Worm (Caenorhabditis elegans): ENCODE results near the gene acs-6.

Gene acs-6

ce11 chrII:7060791-7061190 is 1.0 kb upstream of the acs-6 start:
- TF ChIP-seq klf-2 (GFP tag; conservative IDR thresholded peaks at IDR 0.05): no peak
- no peak for TF ChIP-seq cog-1 (tag; optimal IDR thresholded peaks at IDR 0.05)
- no peak for TF ChIP-seq flt-1 (GFP tag; IDR thresholded peaks at IDR 0.05)
- TF ChIP-seq tab-1 (GFP tag; IDR thresholded peaks at IDR 0.05): no peak
- TF ChIP-seq med-1 (GFP tag; optimal IDR thresholded peaks at IDR 0.05; ENCODE audit: insufficient read depth): no peak
- TF ChIP-seq ztf-23 (GFP tag; IDR thresholded peaks at IDR 0.05): no peak
- TF ChIP-seq ref-1 (GFP tag; conservative IDR thresholded peaks at IDR 0.05): no peak
- TF ChIP-seq T22C8.4 (GFP tag; IDR thresholded peaks at IDR 0.05): no peak
- TF ChIP-seq ztf-29 (GFP tag; IDR thresholded peaks at IDR 0.05): no peak

ce11 chrII:7065391-7065790 is 3.6 kb downstream of the acs-6 start, which contains the start of gene nos-2:
TSS of gene nos-2 (plus strand) at chrII:7065618.
- TF ChIP-seq klf-2 (GFP tag; conservative IDR thresholded peaks at IDR 0.05) (no peak), ztf-29 (GFP tag; IDR thresholded peaks at IDR 0.05) (no peak), T22C8.4 (GFP tag; IDR thresholded peaks at IDR 0.05) (no peak), cog-1 (tag; optimal IDR thresholded peaks at IDR 0.05) (no peak), ref-1 (GFP tag; conservative IDR thresholded peaks at IDR 0.05) (no peak), ztf-23 (GFP tag; IDR thresholded peaks at IDR 0.05) (no peak), med-1 (GFP tag; optimal IDR thresholded peaks at IDR 0.05; ENCODE audit: insufficient read depth) (no peak), tab-1 (GFP tag; IDR thresholded peaks at IDR 0.05) (no peak), flt-1 (GFP tag; IDR thresholded peaks at IDR 0.05) (no peak)

DNA sequence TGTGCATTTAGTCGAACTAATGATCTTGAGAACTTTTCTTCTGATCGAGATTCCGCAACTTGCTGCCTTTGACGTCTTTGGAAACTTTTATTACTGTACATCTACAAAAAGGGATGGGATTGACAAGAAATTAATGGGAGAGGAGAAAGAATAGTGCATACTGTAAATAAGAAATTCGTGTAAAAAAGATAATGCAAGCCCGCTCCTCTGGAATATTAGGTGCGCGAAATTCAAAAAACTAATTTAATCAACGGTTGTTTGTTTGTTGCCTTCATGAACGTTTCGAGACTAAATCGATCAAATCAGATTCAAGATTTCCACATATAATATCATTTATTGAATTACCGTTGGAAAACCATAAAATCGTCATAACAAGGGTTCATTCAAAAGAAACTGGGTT is 8.0 kb downstream of the acs-6 start, which contains the start of gene him-14:
Gene him-14 (minus strand): TSS at position 101 of the 400 bp plus-strand sequence.
- TF ChIP-seq ztf-23 (GFP tag; IDR thresholded peaks at IDR 0.05): no peak
- no peak for TF ChIP-seq med-1 (GFP tag; optimal IDR thresholded peaks at IDR 0.05; ENCODE audit: insufficient read depth)
- TF ChIP-seq flt-1 (GFP tag; IDR thresholded peaks at IDR 0.05): no peak
- no peak for TF ChIP-seq T22C8.4 (GFP tag; IDR thresholded peaks at IDR 0.05)
- TF ChIP-seq ref-1 (GFP tag; conservative IDR thresholded peaks at IDR 0.05): no peak
- no peak for TF ChIP-seq ztf-29 (GFP tag; IDR thresholded peaks at IDR 0.05)
- no peak for TF ChIP-seq tab-1 (GFP tag; IDR thresholded peaks at IDR 0.05)
- TF ChIP-seq klf-2 (GFP tag; conservative IDR thresholded peaks at IDR 0.05): no peak
- no peak for TF ChIP-seq cog-1 (tag; optimal IDR thresholded peaks at IDR 0.05)

DNA sequence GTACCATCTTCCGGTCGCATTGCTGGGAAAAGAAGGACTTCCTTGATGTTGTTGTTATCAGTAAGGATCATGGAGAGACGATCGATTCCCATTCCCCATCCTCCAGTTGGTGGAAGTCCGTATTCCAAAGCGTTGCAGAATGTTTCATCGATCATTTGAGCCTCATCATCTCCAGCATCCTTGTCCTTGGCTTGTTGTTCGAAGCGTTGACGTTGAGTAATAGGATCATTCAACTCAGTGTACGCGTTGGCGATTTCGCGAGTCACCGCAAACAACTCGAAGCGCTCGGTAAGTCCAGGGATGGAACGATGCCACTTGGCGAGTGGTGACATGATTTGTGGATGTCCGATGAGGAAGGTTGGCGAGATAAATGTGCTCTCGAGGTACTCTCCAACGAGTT is 8.6 kb downstream of the acs-6 start:
- no peak for TF ChIP-seq med-1 (GFP tag; optimal IDR thresholded peaks at IDR 0.05; ENCODE audit: insufficient read depth)
- TF ChIP-seq ztf-23 (GFP tag; IDR thresholded peaks at IDR 0.05): no peak
- TF ChIP-seq cog-1 (tag; optimal IDR thresholded peaks at IDR 0.05): no peak
- no peak for TF ChIP-seq tab-1 (GFP tag; IDR thresholded peaks at IDR 0.05)
- TF ChIP-seq flt-1 (GFP tag; IDR thresholded peaks at IDR 0.05): no peak
- no peak for TF ChIP-seq klf-2 (GFP tag; conservative IDR thresholded peaks at IDR 0.05)
- no peak for TF ChIP-seq T22C8.4 (GFP tag; IDR thresholded peaks at IDR 0.05)
- no peak for TF ChIP-seq ref-1 (GFP tag; conservative IDR thresholded peaks at IDR 0.05)
- no peak for TF ChIP-seq ztf-29 (GFP tag; IDR thresholded peaks at IDR 0.05)

DNA sequence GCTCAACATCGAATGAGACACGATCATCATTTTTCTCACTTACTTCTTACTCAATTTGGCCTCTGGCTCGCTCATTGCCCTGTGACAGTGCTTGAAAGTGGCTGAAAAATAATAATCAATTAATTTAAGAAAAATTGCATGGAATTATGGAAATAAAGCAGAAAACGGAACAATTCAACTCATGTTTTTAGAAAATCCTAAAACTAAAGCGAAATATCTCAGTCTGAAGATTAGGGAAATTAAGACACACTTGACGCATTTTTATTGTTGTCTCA is 10.4 kb downstream of the acs-6 start, which contains the start of gene kars-1:
Gene kars-1 (minus strand): TSS at position 101 of the 275 bp plus-strand sequence.
- TF ChIP-seq tab-1 (GFP tag; IDR thresholded peaks at IDR 0.05): no peak
- TF ChIP-seq klf-2 (GFP tag; conservative IDR thresholded peaks at IDR 0.05): no peak
- TF ChIP-seq ref-1 (GFP tag; conservative IDR thresholded peaks at IDR 0.05): no peak
- TF ChIP-seq med-1 (GFP tag; optimal IDR thresholded peaks at IDR 0.05; ENCODE audit: insufficient read depth): no peak
- no peak for TF ChIP-seq T22C8.4 (GFP tag; IDR thresholded peaks at IDR 0.05)
- no peak for TF ChIP-seq flt-1 (GFP tag; IDR thresholded peaks at IDR 0.05)
- no peak for TF ChIP-seq cog-1 (tag; optimal IDR thresholded peaks at IDR 0.05)
- no peak for TF ChIP-seq ztf-29 (GFP tag; IDR thresholded peaks at IDR 0.05)
- no peak for TF ChIP-seq ztf-23 (GFP tag; IDR thresholded peaks at IDR 0.05)

DNA sequence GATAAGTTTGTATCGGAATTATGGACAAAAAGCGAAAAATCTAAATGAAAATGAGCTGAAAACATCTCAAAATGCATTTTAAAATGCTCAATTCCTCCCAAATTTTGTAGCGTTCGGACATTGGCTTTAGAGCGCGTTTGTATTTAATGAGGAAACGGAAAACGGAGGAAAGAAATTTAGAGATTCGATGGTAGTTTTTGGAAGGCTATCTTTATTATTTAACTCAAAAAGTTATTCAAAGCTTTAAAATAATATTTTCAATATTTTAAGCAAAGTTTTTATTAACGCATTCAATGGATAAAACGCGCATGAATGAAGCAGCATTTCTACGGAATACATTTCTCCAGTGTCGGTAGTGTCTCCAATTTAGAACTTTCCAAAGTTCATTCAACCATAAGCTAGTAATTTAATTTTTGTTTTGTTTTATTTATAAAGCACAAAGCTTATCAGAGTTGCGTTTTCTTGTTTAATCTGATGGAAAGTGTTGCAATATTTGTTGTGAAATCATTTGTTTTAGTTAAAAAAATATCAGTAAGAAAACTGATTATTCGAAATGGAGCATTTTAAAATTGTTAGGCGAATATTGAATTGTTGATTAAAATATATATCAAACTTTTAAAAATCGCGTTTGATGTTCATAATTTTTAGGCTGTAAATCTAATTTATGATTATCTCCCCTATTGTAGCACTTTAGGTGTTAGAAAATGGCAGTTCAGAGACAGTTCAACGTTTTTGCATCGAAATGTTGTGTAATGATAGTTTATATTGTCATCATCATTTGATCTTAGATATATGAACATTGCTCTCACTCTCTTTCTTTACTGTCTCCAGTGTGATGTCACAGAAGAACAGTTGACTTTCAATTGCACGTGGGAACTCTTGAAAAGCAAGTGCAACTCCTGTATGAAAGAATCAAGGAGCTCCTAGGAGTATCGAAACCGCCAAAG is 11.0 kb downstream of the acs-6 start:
- no peak; the same call in 1 of the 2 replicates for TF ChIP-seq ztf-23 (GFP tag; IDR thresholded peaks at IDR 0.05)
- TF ChIP-seq T22C8.4 (GFP tag; IDR thresholded peaks at IDR 0.05): no peak
- TF ChIP-seq klf-2 (GFP tag; conservative IDR thresholded peaks at IDR 0.05): no peak
- TF ChIP-seq flt-1 (GFP tag; IDR thresholded peaks at IDR 0.05): peak; percentile 77
- no peak for TF ChIP-seq ref-1 (GFP tag; conservative IDR thresholded peaks at IDR 0.05)
- peak; percentile 74 for TF ChIP-seq cog-1 (tag; optimal IDR thresholded peaks at IDR 0.05)
- TF ChIP-seq tab-1 (GFP tag; IDR thresholded peaks at IDR 0.05): no peak
- TF ChIP-seq med-1 (GFP tag; optimal IDR thresholded peaks at IDR 0.05; ENCODE audit: insufficient read depth): no peak
- TF ChIP-seq ztf-29 (GFP tag; IDR thresholded peaks at IDR 0.05): 0 out of 2 replicates have a peak, but pooled peaks have one; percentile 41

- TF ChIP-seq T22C8.4 (GFP tag; IDR thresholded peaks at IDR 0.05) (no peak), med-1 (GFP tag; optimal IDR thresholded peaks at IDR 0.05; ENCODE audit: insufficient read depth) (no peak), klf-2 (GFP tag; conservative IDR thresholded peaks at IDR 0.05) (no peak), ref-1 (GFP tag; conservative IDR thresholded peaks at IDR 0.05) (no peak), ztf-29 (GFP tag; IDR thresholded peaks at IDR 0.05) (no peak), tab-1 (GFP tag; IDR thresholded peaks at IDR 0.05) (no peak), cog-1 (tag; optimal IDR thresholded peaks at IDR 0.05) (no peak), flt-1 (GFP tag; IDR thresholded peaks at IDR 0.05) (no peak), ztf-23 (GFP tag; IDR thresholded peaks at IDR 0.05) (no peak)
Observed at ce11 chrII:7073537-7073913, 11.7 kb downstream of the acs-6 start, which contains the start of gene kat-1. TSS of gene kat-1 (plus strand) at chrII:7073814.

- no peak for TF ChIP-seq flt-1 (GFP tag; IDR thresholded peaks at IDR 0.05)
Observed at ce11 chrII:7075564-7076228, 13.9 kb downstream of the acs-6 start, which contains the start of gene T02G5.7. TSS of gene T02G5.7 (plus strand) at chrII:7075614.

- TF ChIP-seq T22C8.4 (GFP tag; IDR thresholded peaks at IDR 0.05): peak; percentile 58
Observed at ce11 chrII:7084021-7084420, 22.2 kb downstream of the acs-6 start, which contains the start of the genes T02G5.14 and T02G5.15. TSS of gene T02G5.14 (plus strand) at chrII:7084321. TSS of gene T02G5.15 (plus strand) at chrII:7084321.
